Fruit fly (Drosophila melanogaster): ENCODE data around the gene CG42564.

- TF ChIP-seq CG34367 (tag; optimal IDR thresholded peaks at IDR 0.05) (no peak), CG9948 (tag; optimal IDR thresholded peaks at IDR 0.05) (no peak), CG8159 (tag; optimal IDR thresholded peaks at IDR 0.05) (no peak), gl (tag; optimal IDR thresholded peaks at IDR 0.05) (no peak), CG32121 (GFP tag; IDR thresholded peaks at IDR 0.05) (no peak), Pif1A (GFP tag; optimal IDR thresholded peaks at IDR 0.05) (no peak), CG17806 (tag; optimal IDR thresholded peaks at IDR 0.05) (no peak)
Observed at dm6 chr3R:6375944-6376343, 1.7 kb downstream of the CG42564 start, which contains the start of gene CRAT.

Measured in whole organism, pupa.